Worm (Caenorhabditis elegans): ENCODE results near the gene K11G12.6.

ce11 chrX:6745515-6745914 lies 16.1 kb upstream of the K11G12.6 start:
- TF ChIP-seq chd-7 (tag; optimal IDR thresholded peaks at IDR 0.05) (no peak), sdz-38 (tag; optimal IDR thresholded peaks at IDR 0.05) (no peak), F10E7.11 (tag; optimal IDR thresholded peaks at IDR 0.05) (no peak), unc-130 (GFP tag; optimal IDR thresholded peaks at IDR 0.05) (no peak)
